Worm (Caenorhabditis elegans): Measurements from ENCODE around the gene hsp-43.

- TF ChIP-seq F13H6.1 (tag; optimal IDR thresholded peaks at IDR 0.05) = no peak
- TF ChIP-seq lin-11 (tag; optimal IDR thresholded peaks at IDR 0.05) = no peak
- TF ChIP-seq skn-1 (tag; optimal IDR thresholded peaks at IDR 0.05) = no peak
- no peak for TF ChIP-seq nhr-6 (tag; optimal IDR thresholded peaks at IDR 0.05)
- TF ChIP-seq nhr-12 (tag; optimal IDR thresholded peaks at IDR 0.05) = no peak
- no peak for TF ChIP-seq lin-13 (GFP tag; optimal IDR thresholded peaks at IDR 0.05)
- no peak for TF ChIP-seq crh-2 (tag; optimal IDR thresholded peaks at IDR 0.05)
- TF ChIP-seq lin-39 (tag; optimal IDR thresholded peaks at IDR 0.05) = no peak
- TF ChIP-seq elt-3 (tag; optimal IDR thresholded peaks at IDR 0.05) = no peak
Observed at ce11 chrX:6247869-6248268, 12.5 kb upstream of the hsp-43 start.

Measured in whole organism, L2 larva.